Fruit fly (Drosophila melanogaster) whole organism, embryonic: ENCODE data around the gene HipHop.

Experiments used
- Aef1 ChIP-seq: fragments of 200-800 bp; sonication (Bioruptor generic); IDR thresholded peaks from 3 replicates; pipeline ENCODE4 v1.3.6; 2022; ENCODE audit warnings: missing biosample characterization, missing genetic modification characterization
- CG10209 ChIP-seq: fragments of 200-800 bp; sonication (Bioruptor generic); optimal IDR thresholded peaks from 3 replicates; lab custom pipeline; 2017; ENCODE audit warnings: missing biosample characterization, mild to moderate bottlenecking, missing genetic modification characterization, missing genetic modification reagents
- CG10267 ChIP-seq: fragments of 200-800 bp; sonication (Bioruptor generic); optimal IDR thresholded peaks from 2 replicates; lab custom pipeline; 2018; ENCODE audit warnings: missing biosample characterization, mild to moderate bottlenecking, missing genetic modification characterization, moderate library complexity
- CG11504 ChIP-seq: fragments of 200-800 bp; sonication (Bioruptor generic); optimal IDR thresholded peaks from 3 replicates; lab custom pipeline; 2019; ENCODE audit warnings: missing biosample characterization, mild to moderate bottlenecking, missing genetic modification characterization, moderate library complexity
- CG11695 ChIP-seq: fragments of 200-800 bp; sonication (Bioruptor generic); IDR thresholded peaks from 3 replicates; pipeline ENCODE4 v1.3.6; 2022; ENCODE audit warnings: missing biosample characterization, missing genetic modification characterization
- CG12391 ChIP-seq: fragments of 200-800 bp; sonication (Bioruptor generic); optimal IDR thresholded peaks from 3 replicates; lab custom pipeline; 2018; ENCODE audit warnings: missing biosample characterization, mild to moderate bottlenecking, missing genetic modification characterization, moderate library complexity
- CG12659 ChIP-seq: fragments of 200-800 bp; sonication (Bioruptor generic); optimal IDR thresholded peaks from 3 replicates; lab custom pipeline; 2017; ENCODE audit warnings: mild to moderate bottlenecking, missing biosample characterization, missing genetic modification reagents, missing genetic modification characterization
- CG12769 ChIP-seq: fragments of 200-800 bp; sonication (Bioruptor generic); optimal IDR thresholded peaks from 2 replicates; lab custom pipeline; 2019; ENCODE audit warnings: missing biosample characterization, mild to moderate bottlenecking, missing genetic modification characterization, moderate library complexity
- CG14014 ChIP-seq: fragments of 200-800 bp; sonication (Bioruptor generic); IDR thresholded peaks from 2 replicates; pipeline ENCODE4 v1.3.6; 2022; ENCODE audit warnings: missing biosample characterization, missing genetic modification characterization
- CG17359 ChIP-seq: fragments of 200-800 bp; sonication (Bioruptor generic); optimal IDR thresholded peaks from 3 replicates; lab custom pipeline; 2018; ENCODE audit warnings: missing biosample characterization, mild to moderate bottlenecking, missing genetic modification characterization, moderate library complexity
- CG17829 ChIP-seq: fragments of 200-800 bp; optimal IDR thresholded peaks from 2 replicates; lab custom pipeline; 2019; ENCODE audit warnings: missing biosample characterization, mild to moderate bottlenecking, missing genetic modification characterization, moderate library complexity
- CG31441 ChIP-seq: fragments of 200-800 bp; sonication (Bioruptor generic); IDR thresholded peaks from 2 replicates; pipeline ENCODE4 v1.3.6; 2022; ENCODE audit warnings: missing biosample characterization, missing genetic modification characterization
- CG42726 ChIP-seq: fragments of 200-800 bp; sonication (Bioruptor generic); IDR thresholded peaks from 2 replicates; pipeline ENCODE4 v1.3.6; 2022; ENCODE audit warnings: missing biosample characterization, missing genetic modification characterization; ENCODE audit not compliant: partially characterized antibody
- CG5180 ChIP-seq: fragments of 200-800 bp; sonication (Bioruptor generic); optimal IDR thresholded peaks from 3 replicates; lab custom pipeline; 2017; ENCODE audit warnings: missing biosample characterization, missing genetic modification characterization, mild to moderate bottlenecking, moderate library complexity, missing genetic modification reagents
- CG5953 ChIP-seq: fragments of 200-800 bp; sonication (Bioruptor generic); IDR thresholded peaks from 2 replicates; pipeline ENCODE4 v1.3.6; 2022; ENCODE audit warnings: missing biosample characterization, missing genetic modification characterization
- CG6813 ChIP-seq: fragments of 200-800 bp; sonication (Bioruptor generic); optimal IDR thresholded peaks from 2 replicates; lab custom pipeline; 2017; ENCODE audit warnings: missing biosample characterization, missing genetic modification characterization, mild to moderate bottlenecking, moderate library complexity, missing genetic modification reagents
- CG7556 ChIP-seq: fragments of 200-800 bp; sonication (Bioruptor generic); optimal IDR thresholded peaks from 2 replicates; lab custom pipeline; 2017; ENCODE audit warnings: missing biosample characterization, mild to moderate bottlenecking, missing genetic modification characterization
- CG8924 ChIP-seq: fragments of 200-800 bp; optimal IDR thresholded peaks from 3 replicates; lab custom pipeline; 2019; ENCODE audit warnings: missing biosample characterization, mild to moderate bottlenecking, missing genetic modification characterization, moderate library complexity
- CkIIα-i1 ChIP-seq: fragments of 200-800 bp; sonication (Bioruptor generic); IDR thresholded peaks from 2 replicates; pipeline ENCODE4 v1.3.6; 2022; ENCODE audit warnings: missing biosample characterization, missing genetic modification characterization
- Hr3 ChIP-seq: fragments of 200-800 bp; sonication (Bioruptor generic); optimal IDR thresholded peaks from 3 replicates; lab custom pipeline; 2016; ENCODE audit warnings: missing biosample characterization, missing genetic modification characterization
- Hr51 ChIP-seq, 2 experiments: fragments of 200-800 bp; sonication (Bioruptor generic); optimal IDR thresholded peaks; 2 replicates in 1 of 2; 3 replicates in 1 of 2; lab custom pipeline; 2016 to 2018; ENCODE audit warnings: missing biosample characterization in 2 of 2, missing genetic modification characterization in 2 of 2, mild to moderate bottlenecking in 1 of 2, moderate library complexity in 1 of 2
- Nf-YB ChIP-seq: fragments of 200-800 bp; sonication (Bioruptor generic); optimal IDR thresholded peaks from 3 replicates; lab custom pipeline; 2019; ENCODE audit warnings: missing biosample characterization, mild to moderate bottlenecking, missing genetic modification characterization, moderate library complexity
- Opbp ChIP-seq: fragments of 200-800 bp; sonication (Bioruptor generic); IDR thresholded peaks from 3 replicates; pipeline ENCODE4 v1.3.6; 2022; ENCODE audit warnings: missing biosample characterization, missing genetic modification characterization; ENCODE audit not compliant: partially characterized antibody
- Ptx1 ChIP-seq: fragments of 200-800 bp; sonication (Bioruptor generic); IDR thresholded peaks from 2 replicates; pipeline ENCODE4 v1.3.6; 2022; ENCODE audit warnings: missing biosample characterization, missing genetic modification characterization
- Sox102F ChIP-seq: fragments of 200-800 bp; sonication (Bioruptor generic); optimal IDR thresholded peaks from 2 replicates; lab custom pipeline; 2018; ENCODE audit warnings: missing biosample characterization, mild to moderate bottlenecking, missing genetic modification characterization, moderate library complexity
- Ssrp ChIP-seq: fragments of 200-800 bp; sonication (Bioruptor generic); optimal IDR thresholded peaks from 2 replicates; lab custom pipeline; 2018; ENCODE audit warnings: missing biosample characterization, mild to moderate bottlenecking, missing genetic modification characterization, moderate library complexity
- Trl ChIP-seq, 3 experiments: fragments of >200 bp in 2 of 3; fragments of 200-800 bp in 1 of 3; sonication (Bioruptor generic) in 1 of 3; optimal IDR thresholded peaks; 2 replicates in 1 of 3; 3 replicates in 2 of 3; lab custom pipeline; 2016 to 2017; ENCODE audit warnings: missing biosample characterization in 1 of 3, missing genetic modification characterization in 1 of 3
- az2 ChIP-seq: fragments of 200-800 bp; sonication (Bioruptor generic); optimal IDR thresholded peaks from 3 replicates; lab custom pipeline; 2016; ENCODE audit warnings: missing biosample characterization, missing genetic modification characterization
- bcd ChIP-seq: fragments of 200-800 bp; sonication (Bioruptor generic); optimal IDR thresholded peaks from 2 replicates; lab custom pipeline; 2017; ENCODE audit warnings: missing biosample characterization, mild to moderate bottlenecking, missing genetic modification characterization
- cwo ChIP-seq: fragments of 200-800 bp; sonication (Bioruptor generic); optimal IDR thresholded peaks from 3 replicates; lab custom pipeline; 2017; ENCODE audit warnings: missing biosample characterization, missing genetic modification characterization, mild to moderate bottlenecking, moderate library complexity, missing genetic modification reagents
- dmrt11E ChIP-seq: fragments of 200-800 bp; sonication (Bioruptor generic); optimal IDR thresholded peaks from 3 replicates; lab custom pipeline; 2018; ENCODE audit warnings: missing biosample characterization, mild to moderate bottlenecking, missing genetic modification characterization, moderate library complexity
- dmrt99B ChIP-seq: fragments of 200-800 bp; sonication (Bioruptor generic); optimal IDR thresholded peaks from 2 replicates; lab custom pipeline; 2018; ENCODE audit warnings: missing biosample characterization, mild to moderate bottlenecking, missing genetic modification characterization, moderate library complexity
- gcm ChIP-seq: fragments of 200-800 bp; sonication (Bioruptor generic); optimal IDR thresholded peaks from 2 replicates; lab custom pipeline; 2019; ENCODE audit warnings: missing biosample characterization, mild to moderate bottlenecking, missing genetic modification characterization, moderate library complexity
- hkb ChIP-seq, 2 experiments: fragments of 200-800 bp in 1 of 2; fragments of >200 bp in 1 of 2; sonication (Bioruptor generic) in 1 of 2; IDR thresholded peaks in 1 of 2; optimal IDR thresholded peaks in 1 of 2; 2 replicates each; pipeline versions ENCODE4 v1.3.6 to Lab custom; 2017 to 2022; ENCODE audit warnings: missing biosample characterization in 1 of 2, missing genetic modification characterization in 1 of 2
- onecut ChIP-seq: fragments of 200-800 bp; sonication (Bioruptor generic); IDR thresholded peaks from 2 replicates; pipeline ENCODE4 v1.3.6; 2022; ENCODE audit warnings: missing biosample characterization, missing genetic modification characterization
- org-1 ChIP-seq: fragments of 200-800 bp; sonication (Bioruptor generic); optimal IDR thresholded peaks from 2 replicates; lab custom pipeline; 2017; ENCODE audit warnings: missing biosample characterization, missing genetic modification characterization
- phol ChIP-seq: fragments of 200-800 bp; sonication (Bioruptor generic); optimal IDR thresholded peaks from 3 replicates; lab custom pipeline; 2018; ENCODE audit warnings: missing biosample characterization, mild to moderate bottlenecking, missing genetic modification characterization, moderate library complexity
- run ChIP-seq: fragments of 200-800 bp; sonication (Bioruptor generic); optimal IDR thresholded peaks from 3 replicates; lab custom pipeline; 2018; ENCODE audit warnings: missing biosample characterization, mild to moderate bottlenecking, missing genetic modification characterization
- salm ChIP-seq: fragments of 200-800 bp; sonication (Bioruptor generic); optimal IDR thresholded peaks from 2 replicates; lab custom pipeline; 2018; ENCODE audit warnings: missing biosample characterization, mild to moderate bottlenecking, missing genetic modification characterization
- sd ChIP-seq: fragments of 200-800 bp; sonication (Bioruptor generic); optimal IDR thresholded peaks from 3 replicates; lab custom pipeline; 2018; ENCODE audit warnings: missing biosample characterization, mild to moderate bottlenecking, missing genetic modification characterization, moderate library complexity
- sens ChIP-seq: fragments of 200-800 bp; sonication (Bioruptor generic); peaks from one replicate; lab custom pipeline; 2016; ENCODE audit warnings: missing biosample characterization, missing genetic modification characterization
- tio ChIP-seq: fragments of 200-800 bp; sonication (Bioruptor generic); optimal IDR thresholded peaks from 2 replicates; lab custom pipeline; 2017; ENCODE audit warnings: missing biosample characterization, missing genetic modification characterization, inconsistent platforms
- tna ChIP-seq: fragments of 200-800 bp; sonication (Bioruptor generic); IDR thresholded peaks from 2 replicates; pipeline ENCODE4 v1.3.6; 2022; ENCODE audit warnings: missing biosample characterization, missing genetic modification characterization; ENCODE audit not compliant: partially characterized antibody
- tx ChIP-seq: fragments of 200-800 bp; sonication (Bioruptor generic); optimal IDR thresholded peaks from 2 replicates; lab custom pipeline; 2016; ENCODE audit warnings: missing biosample characterization, missing genetic modification characterization
- wor ChIP-seq: fragments of 200-800 bp; sonication (Bioruptor generic); IDR thresholded peaks from 2 replicates; pipeline ENCODE4 v1.3.6; 2022; ENCODE audit warnings: missing biosample characterization, missing genetic modification characterization
- zfh2 ChIP-seq: fragments of 200-800 bp; sonication (Bioruptor generic); optimal IDR thresholded peaks from 2 replicates; lab custom pipeline; 2016; ENCODE audit warnings: missing biosample characterization, missing genetic modification characterization

HipHop gene

DNA sequence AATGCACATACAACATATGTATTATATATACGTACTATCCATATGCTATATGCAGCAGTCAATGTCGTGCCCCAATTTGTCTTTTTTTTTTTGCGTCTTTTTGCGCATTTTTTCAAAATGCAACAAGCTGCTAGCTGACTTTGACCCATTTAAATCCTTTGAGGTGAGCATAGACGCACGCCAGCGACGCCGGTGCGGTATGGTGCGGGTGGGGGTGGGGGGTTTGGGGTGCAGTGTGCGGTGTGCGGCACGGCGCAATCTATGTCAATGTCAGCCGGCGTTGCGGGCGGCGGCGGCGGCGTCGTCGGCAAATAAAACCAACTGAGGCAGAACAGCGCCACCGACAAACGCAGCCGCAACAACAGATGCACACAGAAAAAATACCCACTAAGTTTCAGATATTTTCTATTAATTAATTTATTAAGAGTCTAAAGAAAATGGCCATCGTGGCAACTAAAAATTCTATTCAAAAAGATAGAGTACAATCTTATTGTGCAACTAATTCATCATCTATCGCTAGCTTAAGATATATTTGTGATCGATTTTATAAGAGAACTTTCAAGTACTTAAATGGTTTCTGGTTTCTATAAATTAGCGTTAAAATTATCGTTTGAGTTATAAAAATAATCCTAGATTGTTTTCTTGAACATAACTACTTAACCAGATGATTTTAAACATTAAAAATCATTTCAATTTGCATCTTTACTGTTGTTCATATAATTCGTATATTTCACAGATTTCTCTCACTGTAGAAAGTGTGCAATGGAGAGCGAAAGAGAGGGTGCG lies 25.7 kb upstream of the HipHop start (continued):
- peak; percentile 7 for TF ChIP-seq Nf-YB (GFP tag; lab: Kevin White, UChicago)
- TF ChIP-seq az2 (GFP tag; lab: Kevin White, UChicago), result peak; percentile 11
- peak; percentile 20 for TF ChIP-seq CG17829 (tag; lab: Kevin White, UChicago)
- TF ChIP-seq CG42726 (GFP tag; lab: Robert Waterston, UW), result no peak
- peak; percentile 26 for TF ChIP-seq CG5180
- TF ChIP-seq tx (GFP tag; lab: Kevin White, UChicago), result no peak
- TF ChIP-seq CG5953 (GFP tag; lab: Robert Waterston, UW), result no peak
- peak; percentile 24 for TF ChIP-seq gcm (GFP tag; lab: Kevin White, UChicago)
- TF ChIP-seq CG12659 (GFP tag; lab: Kevin White, UChicago), result peak; percentile 10
- TF ChIP-seq CG14014 (GFP tag; lab: Robert Waterston, UW), result 0 out of 2 replicates have a peak, but pooled peaks have one; percentile 14
- peak; percentile 11 for TF ChIP-seq tio (GFP tag; lab: Kevin White, UChicago)
- TF ChIP-seq CG10209, result peak; percentile 15
- TF ChIP-seq CG17359 (tag; lab: Kevin White, UChicago), result peak; percentile 31
- peak in 1 of 2 experiments; percentile 4 for TF ChIP-seq Trl (optimal IDR thresholded peaks at IDR 0.05; lab: Kevin White, UChicago)
- no peak for TF ChIP-seq Trl (GFP tag; optimal IDR thresholded peaks at IDR 0.05; lab: Kevin White, UChicago)
- peak; percentile 45 for TF ChIP-seq Sox102F (GFP tag; lab: Kevin White, UChicago)
- TF ChIP-seq org-1 (GFP tag; lab: Kevin White, UChicago), result peak; percentile 30
- TF ChIP-seq CG10267 (tag; lab: Kevin White, UChicago), result peak; percentile 21
- TF ChIP-seq CG11504, result peak; percentile 79
- TF ChIP-seq CG7556 (GFP tag; lab: Kevin White, UChicago), result peak; percentile 61
- TF ChIP-seq CkIIα-i1 (GFP tag; lab: Robert Waterston, UW), result no peak
- peak; percentile 69 for TF ChIP-seq phol (tag; lab: Kevin White, UChicago)
- TF ChIP-seq hkb (optimal IDR thresholded peaks at IDR 0.05; lab: Kevin White, UChicago), result no peak
- peak; percentile 10; the same call in 1 of the 2 replicates for TF ChIP-seq hkb (GFP tag; IDR thresholded peaks at IDR 0.05; lab: Robert Waterston, UW)
- no peak for TF ChIP-seq sd
- peak; percentile 29 for TF ChIP-seq dmrt11E
- no peak for TF ChIP-seq run (tag; lab: Kevin White, UChicago)
- TF ChIP-seq CG8924 (tag; lab: Kevin White, UChicago), result peak; percentile 36
- no peak for TF ChIP-seq CG12769
- TF ChIP-seq cwo (GFP tag; lab: Kevin White, UChicago), result peak; percentile 10
- no peak for TF ChIP-seq Hr3 (GFP tag; lab: Kevin White, UChicago)
- no peak for TF ChIP-seq tna (GFP tag; lab: Robert Waterston, UW)
- TF ChIP-seq Opbp (GFP tag; lab: Robert Waterston, UW), result no peak
- 0 out of 3 replicates have a peak, but pooled peaks have one; percentile 12 for TF ChIP-seq Aef1 (GFP tag; lab: Robert Waterston, UW)
- TF ChIP-seq bcd (GFP tag; lab: Kevin White, UChicago), result peak; percentile 20
- no peak for TF ChIP-seq wor (GFP tag; lab: Robert Waterston, UW)
- 0 out of 3 replicates have a peak, but pooled peaks have one; percentile 21 for TF ChIP-seq CG11695 (GFP tag; lab: Robert Waterston, UW)
- TF ChIP-seq sens, result peak; percentile 77
- peak in 1 of 2 experiments; percentile 72 for TF ChIP-seq Hr51 (GFP tag; optimal IDR thresholded peaks at IDR 0.05; lab: Kevin White, UChicago)
- peak; percentile 29 for TF ChIP-seq Ssrp (tag; lab: Kevin White, UChicago)
- TF ChIP-seq Ptx1, result peak; percentile 29; the same call in 1 of the 2 replicates
- no peak for TF ChIP-seq zfh2 (GFP tag; lab: Kevin White, UChicago)
- TF ChIP-seq dmrt99B, result peak; percentile 71
- peak; percentile 56 for TF ChIP-seq CG31441 (GFP tag; lab: Robert Waterston, UW)
- no peak for TF ChIP-seq onecut (GFP tag; lab: Robert Waterston, UW)
- TF ChIP-seq CG6813 (GFP tag; lab: Kevin White, UChicago), result no peak
- peak; percentile 24 for TF ChIP-seq salm (tag; lab: Kevin White, UChicago)
- peak; percentile 59 for TF ChIP-seq CG12391 (tag; lab: Kevin White, UChicago)
